Fruit fly (Drosophila melanogaster) whole organism, pupa: ENCODE data around the gene CG44153.

Experiments used
- CG12605 ChIP-seq: fragments of 200-800 bp; sonication (Bioruptor generic); IDR thresholded peaks from 2 replicates; pipeline ENCODE4 v1.3.6; 2022; ENCODE audit warnings: missing biosample characterization, missing genetic modification characterization
- CG34367 ChIP-seq: fragments of 200-800 bp; sonication (Bioruptor generic); optimal IDR thresholded peaks from 2 replicates; lab custom pipeline; 2018; ENCODE audit warnings: missing biosample characterization, mild to moderate bottlenecking, missing genetic modification characterization
- CG8159 ChIP-seq: fragments of 200-800 bp; sonication (Bioruptor generic); optimal IDR thresholded peaks from 3 replicates; lab custom pipeline; 2018; ENCODE audit warnings: missing biosample characterization, mild to moderate bottlenecking, missing genetic modification characterization, moderate library complexity
- CG8301 ChIP-seq: fragments of 200-800 bp; sonication (Bioruptor generic); optimal IDR thresholded peaks from 2 replicates; lab custom pipeline; 2018; ENCODE audit warnings: missing biosample characterization, mild to moderate bottlenecking, missing genetic modification characterization
- CG9948 ChIP-seq: fragments of 200-800 bp; sonication (Bioruptor generic); optimal IDR thresholded peaks from 2 replicates; lab custom pipeline; 2018; ENCODE audit warnings: missing biosample characterization, mild to moderate bottlenecking, missing genetic modification characterization, moderate library complexity
- D1 ChIP-seq: fragments of 200-800 bp; sonication (Bioruptor generic); optimal IDR thresholded peaks from 2 replicates; lab custom pipeline; 2018; ENCODE audit warnings: missing biosample characterization, mild to moderate bottlenecking, missing genetic modification characterization, moderate library complexity
- fd96Ca ChIP-seq: fragments of 200-800 bp; sonication (Bioruptor generic); IDR thresholded peaks from 3 replicates; pipeline ENCODE4 v1.3.6; 2022; ENCODE audit warnings: missing biosample characterization, missing genetic modification characterization
- gl ChIP-seq: fragments of 200-800 bp; sonication (Bioruptor generic); optimal IDR thresholded peaks from 2 replicates; lab custom pipeline; 2018; ENCODE audit warnings: missing biosample characterization, mild to moderate bottlenecking, missing genetic modification characterization

- TF ChIP-seq CG8301 (tag; lab: Kevin White, UChicago), result no peak
- TF ChIP-seq CG34367, result no peak
- no peak for TF ChIP-seq D1 (tag; lab: Kevin White, UChicago)
- TF ChIP-seq CG9948 (tag; lab: Kevin White, UChicago), result no peak
- no peak for TF ChIP-seq fd96Ca (GFP tag; lab: Robert Waterston, UW)
- TF ChIP-seq CG8159 (tag; lab: Kevin White, UChicago), result no peak
- TF ChIP-seq CG12605 (GFP tag; lab: Robert Waterston, UW), result no peak
- no peak for TF ChIP-seq gl (tag; lab: Kevin White, UChicago)
Measured at dm6 chr2L:10096127-10096526, 83.9 kb downstream of the CG44153 start.
